Worm (Caenorhabditis elegans) whole organism, L4/young adult: ENCODE data around the gene tsp-11.

Source experiments
- W03F9.2 ChIP-seq: fragments of 150-350 bp; optimal IDR thresholded peaks from 2 replicates; lab custom pipeline; 2014; ENCODE audit warnings: missing biosample characterization, missing genetic modification characterization
- dao-5 ChIP-seq: sonication (generic microtip); optimal IDR thresholded peaks from 2 replicates; lab custom pipeline; 2016; ENCODE audit warnings: missing genotype, missing genetic modification characterization, moderate library complexity, missing compliant biosample characterization
- him-1 ChIP-seq: sonication (generic microtip); optimal IDR thresholded peaks from 2 replicates; lab custom pipeline; 2016; ENCODE audit warnings: missing genotype, missing genetic modification reagents, missing genetic modification characterization, missing compliant biosample characterization

The tsp-11 gene

ce11 chrX:9210086-9210485 lies 47.1 kb downstream of the tsp-11 start:
- TF ChIP-seq him-1 (tag; lab: Kevin White, UChicago) (no peak), dao-5 (tag; lab: Kevin White, UChicago) (no peak), W03F9.2 (tag; lab: Kevin White, UChicago) (no peak)

ce11 chrX:9212675-9213074 lies 49.7 kb downstream of the tsp-11 start:
- TF ChIP-seq W03F9.2 (tag; lab: Kevin White, UChicago), result no peak
- no peak for TF ChIP-seq dao-5 (tag; lab: Kevin White, UChicago)
- TF ChIP-seq him-1 (tag; lab: Kevin White, UChicago), result no peak

ce11 chrX:9213873-9214341 lies 50.9 kb downstream of the tsp-11 start, which contains the start of gene C35B8.3:
TSS of gene C35B8.3 (plus strand) at chrX:9213923.
- TF ChIP-seq him-1 (tag; lab: Kevin White, UChicago) (no peak), W03F9.2 (tag; lab: Kevin White, UChicago) (no peak), dao-5 (tag; lab: Kevin White, UChicago) (no peak)
